Fruit fly (Drosophila melanogaster) S2 (cell line): ENCODE results near the gene awd.

Experiments
- CG8478 ChIP-seq: fragments of >200 bp; optimal IDR thresholded peaks from 2 replicates; lab custom pipeline; 2018
- CTCF ChIP-seq, 2 experiments: fragments of >200 bp; optimal IDR thresholded peaks; 2 replicates each; lab custom pipeline; 2018

- TF ChIP-seq CTCF (optimal IDR thresholded peaks at IDR 0.05; lab: Kevin White, UChicago): no peak
- no peak for TF ChIP-seq CG8478
These were observed 22.3 kb upstream of the awd start for dm6 chr3R:31768198-31768597.
